Fruit fly (Drosophila melanogaster) S2 (cell line): ENCODE data around the gene Pli.

Source experiments
- CG8478 ChIP-seq: fragments of >200 bp; optimal IDR thresholded peaks from 2 replicates; lab custom pipeline; 2018
- CTCF ChIP-seq, 2 experiments: fragments of >200 bp; optimal IDR thresholded peaks; 2 replicates each; lab custom pipeline; 2018

DNA sequence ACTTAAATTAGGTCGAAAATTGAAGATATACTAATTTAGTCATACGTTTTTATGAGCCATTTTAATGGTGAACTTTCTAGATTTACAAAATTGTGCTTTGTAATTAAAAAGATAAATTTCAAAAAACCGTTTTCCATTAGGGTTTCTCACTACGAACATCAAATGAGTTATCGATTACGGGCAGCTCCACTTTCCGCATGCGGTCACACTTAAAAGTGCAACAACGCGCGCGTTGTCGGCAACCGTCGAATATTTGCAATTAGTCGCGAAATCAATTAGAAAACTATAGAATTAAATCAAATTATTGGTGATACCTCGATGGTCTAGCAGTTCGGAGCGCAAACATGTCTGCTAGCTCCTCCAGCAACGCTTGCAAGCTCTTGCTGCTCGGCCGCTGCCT is 34.3 kb upstream of the Pli start, which contains the start of gene Ndc1:
- TF ChIP-seq CG8478 (lab: Kevin White, UChicago) = no peak
- no peak for TF ChIP-seq CTCF (optimal IDR thresholded peaks at IDR 0.05; lab: Kevin White, UChicago)
